Fruit fly (Drosophila melanogaster): Measurements from ENCODE around the gene CG13606.

Gene CG13606

DNA sequence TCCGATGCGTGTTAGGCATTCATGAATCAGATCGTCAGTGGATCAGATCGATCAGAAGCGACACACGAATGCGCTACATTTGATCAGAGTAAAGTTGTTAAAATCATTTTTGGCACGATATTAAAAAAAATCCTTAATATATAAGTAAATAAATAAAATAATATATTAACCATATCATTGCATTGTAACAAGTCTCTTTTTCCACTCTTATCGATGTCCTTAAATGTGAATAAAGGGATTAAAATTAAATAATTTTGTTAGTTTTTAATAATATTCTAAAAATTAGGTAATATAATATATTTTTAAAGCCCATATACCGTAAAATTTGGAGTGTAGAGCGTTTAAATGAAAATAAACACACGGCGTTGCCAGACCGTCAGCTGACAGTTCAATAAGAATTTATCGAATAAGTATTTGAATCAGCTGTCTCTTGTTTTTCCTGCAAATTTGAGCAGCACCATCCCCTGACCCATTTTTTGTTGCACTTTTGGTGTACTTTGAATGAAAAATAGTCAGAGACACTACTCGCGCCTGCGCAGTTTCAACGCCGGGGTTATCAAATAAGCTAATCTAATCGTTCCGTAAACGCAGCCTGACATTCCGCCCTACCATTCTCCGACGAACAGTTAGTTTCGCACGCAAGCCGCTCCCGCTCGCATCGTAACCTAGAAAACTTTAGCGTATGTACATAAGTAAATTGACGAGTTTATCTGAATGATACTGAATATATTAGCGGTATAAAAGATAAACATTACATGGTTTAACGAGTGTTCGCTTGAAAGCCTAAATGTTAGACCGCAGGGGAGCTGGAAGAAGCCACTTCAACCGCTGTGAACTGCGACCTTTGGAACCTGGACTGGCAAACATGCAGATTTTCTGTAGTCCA lies 20.3 kb upstream of the CG13606 start, which contains the start of the genes p38a and CG6178 (continued):
- TF ChIP-seq Trl (optimal IDR thresholded peaks at IDR 0.05) (no peak), Trl (GFP tag; optimal IDR thresholded peaks at IDR 0.05) (peak; percentile 15), CG4404 (GFP tag; IDR thresholded peaks at IDR 0.05) (peak; percentile 88), twi (tag; optimal IDR thresholded peaks at IDR 0.05) (peak; percentile 95), Sox100B (GFP tag; optimal IDR thresholded peaks at IDR 0.05) (peak; percentile 99), sisA (GFP tag; IDR thresholded peaks at IDR 0.05) (peak; percentile 97), ems (GFP tag; optimal IDR thresholded peaks at IDR 0.05) (peak; percentile 36), CG18599 (GFP tag; optimal IDR thresholded peaks at IDR 0.05) (peak; percentile 98), chinmo (GFP tag; IDR thresholded peaks at IDR 0.05; ENCODE audit: partially characterized antibody) (peak; percentile 89; the same call in 3 of the 4 replicates), CG4328 (GFP tag; optimal IDR thresholded peaks at IDR 0.05) (peak; percentile 95), Xbp1 (GFP tag; optimal IDR thresholded peaks at IDR 0.05) (peak; percentile 96), CG3847 (GFP tag; IDR thresholded peaks at IDR 0.05) (peak; percentile 97), Optix (GFP tag; IDR thresholded peaks at IDR 0.05) (peak; percentile 90), org-1 (GFP tag; optimal IDR thresholded peaks at IDR 0.05) (peak; percentile 92), lmd (GFP tag; IDR thresholded peaks at IDR 0.05) (peak; percentile 98), TFAM (GFP tag; optimal IDR thresholded peaks at IDR 0.05) (no peak), CG2199 (GFP tag; IDR thresholded peaks at IDR 0.05) (peak; percentile 92), CG11723 (GFP tag; optimal IDR thresholded peaks at IDR 0.05) (peak; percentile 91), trh (GFP tag; optimal IDR thresholded peaks at IDR 0.05) (peak; percentile 84), sd (tag; optimal IDR thresholded peaks at IDR 0.05) (peak; percentile 92), CG43689 (GFP tag; IDR thresholded peaks at IDR 0.05) (peak; percentile 92), Bteb2 (GFP tag; optimal IDR thresholded peaks at IDR 0.05) (peak; percentile 21), CG13123 (GFP tag; optimal IDR thresholded peaks at IDR 0.05) (peak; percentile 80), CG32532 (GFP tag; IDR thresholded peaks at IDR 0.05) (peak; percentile 98), Doc3 (GFP tag; IDR thresholded peaks at IDR 0.05; ENCODE audit: partially characterized antibody) (no peak), amos (GFP tag; IDR thresholded peaks at IDR 0.05; ENCODE audit: partially characterized antibody) (no peak), CG42726 (GFP tag; IDR thresholded peaks at IDR 0.05; ENCODE audit: partially characterized antibody) (no peak), gsb (GFP tag; IDR thresholded peaks at IDR 0.05) (peak; percentile 93), abd-A (tag; optimal IDR thresholded peaks at IDR 0.05) (no peak), sqz (GFP tag; optimal IDR thresholded peaks at IDR 0.05) (peak; percentile 91), CG9609 (GFP tag; optimal IDR thresholded peaks at IDR 0.05) (peak; percentile 64), fd3F (GFP tag; optimal IDR thresholded peaks at IDR 0.05) (peak; percentile 98), insv (GFP tag; optimal IDR thresholded peaks at IDR 0.05) (peak in 1 of 2 experiments; percentile 72), tin (GFP tag; optimal IDR thresholded peaks at IDR 0.05) (peak; percentile 92), gce (GFP tag; IDR thresholded peaks at IDR 0.05) (peak; percentile 90), Dll (GFP tag; IDR thresholded peaks at IDR 0.05; ENCODE audit: partially characterized antibody) (no peak), lbe (GFP tag; optimal IDR thresholded peaks at IDR 0.05) (peak; percentile 84), CG15601 (tag; optimal IDR thresholded peaks at IDR 0.05) (peak; percentile 95), grn (GFP tag; optimal IDR thresholded peaks at IDR 0.05) (peak; percentile 84), Dip3 (GFP tag; optimal IDR thresholded peaks at IDR 0.05) (peak; percentile 76), sima (GFP tag; optimal IDR thresholded peaks at IDR 0.05) (no peak), cad (GFP tag; optimal IDR thresholded peaks at IDR 0.05) (no peak), MESR4 (GFP tag; optimal IDR thresholded peaks at IDR 0.05) (peak; percentile 5), Doc2 (GFP tag; IDR thresholded peaks at IDR 0.05) (peak; percentile 89), toy (GFP tag; IDR thresholded peaks at IDR 0.05) (peak; percentile 82), CG13424 (tag; optimal IDR thresholded peaks at IDR 0.05) (peak; percentile 99), CG7556 (GFP tag; optimal IDR thresholded peaks at IDR 0.05) (peak; percentile 97), CG9932 (GFP tag; IDR thresholded peaks at IDR 0.05) (peak; percentile 97), ssp (GFP tag; IDR thresholded peaks at IDR 0.05) (peak; percentile 91)

Data from whole organism, embryonic.